Fruit fly (Drosophila melanogaster): ENCODE measurements around the gene CG12983.

The CG12983 gene

DNA sequence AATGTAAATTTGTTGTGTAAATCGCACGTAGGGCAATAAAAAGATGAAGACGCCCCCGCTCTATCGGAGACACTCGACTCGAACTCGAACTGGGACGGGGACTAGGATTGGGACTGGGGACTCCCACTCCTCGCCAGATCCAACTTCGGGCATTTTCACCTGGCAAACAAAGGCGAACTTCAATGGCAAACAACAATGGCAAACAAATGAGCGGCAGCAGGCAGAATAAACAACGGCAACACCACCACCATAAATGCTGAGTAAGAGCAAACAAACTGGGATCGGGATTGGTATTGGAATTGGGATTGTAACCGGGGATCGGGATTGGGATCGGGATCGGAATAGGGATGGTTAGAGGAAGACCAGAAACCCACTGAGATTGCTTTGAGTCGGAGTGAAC, 22.4 kb downstream of the CG12983 start (continued):
- TF ChIP-seq HmgD (GFP tag; optimal IDR thresholded peaks at IDR 0.05) (no peak), CG3281 (GFP tag; optimal IDR thresholded peaks at IDR 0.05) (no peak), CG2199 (GFP tag; IDR thresholded peaks at IDR 0.05) (no peak), YL-1 (GFP tag; optimal IDR thresholded peaks at IDR 0.05) (no peak), az2 (GFP tag; optimal IDR thresholded peaks at IDR 0.05) (no peak), B-H1 (GFP tag; IDR thresholded peaks at IDR 0.05) (no peak), CG1233 (GFP tag; optimal IDR thresholded peaks at IDR 0.05) (peak; percentile 22), CG9797 (GFP tag; optimal IDR thresholded peaks at IDR 0.05) (no peak), CG34422 (GFP tag; IDR thresholded peaks at IDR 0.05) (no peak), prd (optimal IDR thresholded peaks at IDR 0.05) (no peak), prd (GFP tag; IDR thresholded peaks at IDR 0.05) (0 out of 3 replicates have a peak, but pooled peaks have one; percentile 8), dmrt11E (tag; optimal IDR thresholded peaks at IDR 0.05) (peak; percentile 53), Dbx (GFP tag; IDR thresholded peaks at IDR 0.05) (no peak), jumu (GFP tag; optimal IDR thresholded peaks at IDR 0.05) (peak; percentile 6), hb (GFP tag; IDR thresholded peaks at IDR 0.05; ENCODE audit: partially characterized antibody) (no peak), jing (GFP tag; optimal IDR thresholded peaks at IDR 0.05) (no peak), pfk (GFP tag; optimal IDR thresholded peaks at IDR 0.05) (no peak), Sry-β (GFP tag; optimal IDR thresholded peaks at IDR 0.05) (peak; percentile 33), Hand (GFP tag; optimal IDR thresholded peaks at IDR 0.05) (no peak), btn (GFP tag; optimal IDR thresholded peaks at IDR 0.05) (no peak), CG13287 (GFP tag; IDR thresholded peaks at IDR 0.05; ENCODE audit: partially characterized antibody) (no peak), dan (GFP tag; IDR thresholded peaks at IDR 0.05) (no peak), Bgb (GFP tag; IDR thresholded peaks at IDR 0.05; ENCODE audit: partially characterized antibody) (no peak), CG15011 (GFP tag; optimal IDR thresholded peaks at IDR 0.05) (no peak), CG3838 (GFP tag; optimal IDR thresholded peaks at IDR 0.05) (peak; percentile 9), p53 (GFP tag; optimal IDR thresholded peaks at IDR 0.05) (no peak), Ravus (GFP tag; IDR thresholded peaks at IDR 0.05) (no peak), croc (GFP tag; conservative IDR thresholded peaks at IDR 0.05) (no peak), Side (GFP tag; optimal IDR thresholded peaks at IDR 0.05) (peak; percentile 29), CG13894 (tag; optimal IDR thresholded peaks at IDR 0.05) (no peak), CG9817 (tag; optimal IDR thresholded peaks at IDR 0.05) (no peak), sc (optimal IDR thresholded peaks at IDR 0.05) (no peak), sc (GFP tag; optimal IDR thresholded peaks at IDR 0.05) (peak; percentile 61), CG10979 (tag; optimal IDR thresholded peaks at IDR 0.05) (no peak), pho (GFP tag; optimal IDR thresholded peaks at IDR 0.05) (no peak), Mes4 (GFP tag; optimal IDR thresholded peaks at IDR 0.05) (peak; percentile 38), CG13424 (tag; optimal IDR thresholded peaks at IDR 0.05) (peak; percentile 18), CG7271 (tag; optimal IDR thresholded peaks at IDR 0.05) (no peak), NK7.1 (GFP tag; optimal IDR thresholded peaks at IDR 0.05) (peak; percentile 23), nmo (GFP tag; optimal IDR thresholded peaks at IDR 0.05) (no peak), CG17568 (GFP tag; optimal IDR thresholded peaks at IDR 0.05) (peak; percentile 54), CG4282 (GFP tag; optimal IDR thresholded peaks at IDR 0.05) (no peak), sna (GFP tag; IDR thresholded peaks at IDR 0.05; ENCODE audit: partially characterized antibody) (no peak), pan (optimal IDR thresholded peaks at IDR 0.05) (no peak), pan (GFP tag; optimal IDR thresholded peaks at IDR 0.05 in 1 of 2, IDR thresholded peaks at IDR 0.05 in 1 of 2) (no peak), CG10147 (GFP tag; optimal IDR thresholded peaks at IDR 0.05) (no peak), zfh1 (GFP tag; IDR thresholded peaks at IDR 0.05) (peak; percentile 59; the same call in 2 of the 3 replicates), CG14710 (tag; optimal IDR thresholded peaks at IDR 0.05) (peak; percentile 55), CG11560 (tag; IDR thresholded peaks at IDR 0.05) (no peak), unpg (GFP tag; optimal IDR thresholded peaks at IDR 0.05) (peak; percentile 19), Rx (GFP tag; IDR thresholded peaks at IDR 0.05) (no peak), abd-A (tag; optimal IDR thresholded peaks at IDR 0.05) (no peak)
